Worm (Caenorhabditis elegans) whole organism, midembryonic: ENCODE data around the gene F02C12.3.

Experiments
- T22C8.4 ChIP-seq: fragments of 200-800 bp; sonication (Bioruptor generic); IDR thresholded peaks from 2 replicates; pipeline ENCODE4 v1.3.6; 2022; ENCODE audit warnings: missing genetic modification characterization, missing compliant biosample characterization
- cog-1 ChIP-seq: sonication (generic microtip); optimal IDR thresholded peaks from 2 replicates; lab custom pipeline; 2016; ENCODE audit warnings: missing genetic modification characterization, missing compliant biosample characterization
- flt-1 ChIP-seq: fragments of 200-800 bp; sonication (Bioruptor generic); IDR thresholded peaks from 2 replicates; pipeline ENCODE4 v1.3.6; 2022; ENCODE audit warnings: missing genetic modification characterization, missing compliant biosample characterization
- med-1 ChIP-seq: sonication (generic microtip); optimal IDR thresholded peaks from 2 replicates; lab custom pipeline; 2017; ENCODE audit warnings: missing genetic modification characterization, mild to moderate bottlenecking, missing compliant biosample characterization, antibody characterized with exemption, missing genetic modification reagents; ENCODE audit not compliant: insufficient read depth
- ref-1 ChIP-seq: fragments of 200-800 bp; sonication (Bioruptor generic); conservative IDR thresholded peaks from 2 replicates; pipeline ENCODE4 v1.3.6; 2022; ENCODE audit warnings: missing genetic modification reagents, missing genetic modification characterization, missing compliant biosample characterization
- tab-1 ChIP-seq: fragments of 200-800 bp; sonication (Bioruptor generic); IDR thresholded peaks from 2 replicates; pipeline ENCODE4 v1.3.6; 2022; ENCODE audit warnings: missing genetic modification characterization, missing compliant biosample characterization
- ztf-23 ChIP-seq: fragments of 200-800 bp; sonication (Bioruptor generic); IDR thresholded peaks from 2 replicates; pipeline ENCODE4 v1.3.6; 2022; ENCODE audit warnings: missing genetic modification reagents, missing genetic modification characterization, missing compliant biosample characterization

- no peak for TF ChIP-seq tab-1 (GFP tag; lab: Robert Waterston, UW)
- TF ChIP-seq med-1: no peak
- no peak for TF ChIP-seq flt-1 (GFP tag; lab: Robert Waterston, UW)
- TF ChIP-seq cog-1 (tag; lab: Kevin White, UChicago): no peak
- no peak for TF ChIP-seq ztf-23 (GFP tag; lab: Robert Waterston, UW)
- TF ChIP-seq ref-1: no peak
- TF ChIP-seq T22C8.4: no peak
These were observed 15.6 kb upstream of the F02C12.3 start for ce11 chrX:13380988-13381742.
